Worm (Caenorhabditis elegans): Measurements from ENCODE around the gene jtr-1.

ce11 chrIV:1452480-1452879, 31.8 kb downstream of the jtr-1 start:
- TF ChIP-seq tab-1 (GFP tag; IDR thresholded peaks at IDR 0.05) = no peak
- TF ChIP-seq flt-1 (GFP tag; IDR thresholded peaks at IDR 0.05) = no peak
- TF ChIP-seq cog-1 (tag; optimal IDR thresholded peaks at IDR 0.05) = no peak
- no peak for TF ChIP-seq med-1 (GFP tag; optimal IDR thresholded peaks at IDR 0.05; ENCODE audit: insufficient read depth)
- TF ChIP-seq ref-1 (GFP tag; conservative IDR thresholded peaks at IDR 0.05) = no peak
- TF ChIP-seq klf-2 (GFP tag; conservative IDR thresholded peaks at IDR 0.05) = no peak
- no peak for TF ChIP-seq ztf-29 (GFP tag; IDR thresholded peaks at IDR 0.05)
- no peak for TF ChIP-seq ztf-23 (GFP tag; IDR thresholded peaks at IDR 0.05)
- no peak for TF ChIP-seq T22C8.4 (GFP tag; IDR thresholded peaks at IDR 0.05)
